Worm (Caenorhabditis elegans) whole organism, L2 larva: ENCODE results near the gene R03D7.8.
"Not testable (repeated sequence)": the region's sequence is repeated elsewhere in the genome, so short reads cannot be mapped to it uniquely, and the experiment has no call there.

Source experiments
- Y55F3AM.14 ChIP-seq: fragments of 200-800 bp; sonication (Bioruptor generic); optimal IDR thresholded peaks from 2 replicates; lab custom pipeline; 2018; ENCODE audit warnings: mild to moderate bottlenecking, missing genetic modification characterization, missing compliant biosample characterization
- ZK546.5 ChIP-seq: sonication (generic microtip); optimal IDR thresholded peaks from 2 replicates; lab custom pipeline; 2017; ENCODE audit warnings: missing biosample characterization, missing genetic modification characterization
- ceh-82 ChIP-seq: fragments of 150-350 bp; optimal IDR thresholded peaks from 2 replicates; lab custom pipeline; 2014; ENCODE audit warnings: missing biosample characterization, missing genetic modification characterization
- elt-1 ChIP-seq: fragments of 150-350 bp; optimal IDR thresholded peaks from 2 replicates; lab custom pipeline; 2014; ENCODE audit warnings: missing biosample characterization, missing genetic modification characterization
- gmeb-1 ChIP-seq: fragments of 150-350 bp; optimal IDR thresholded peaks from 2 replicates; lab custom pipeline; 2014; ENCODE audit warnings: missing biosample characterization, missing genetic modification characterization
- nhr-10 ChIP-seq: sonication (generic microtip); optimal IDR thresholded peaks from 2 replicates; lab custom pipeline; 2017; ENCODE audit warnings: missing biosample characterization, missing genetic modification characterization
- nhr-23 ChIP-seq: fragments of 150-350 bp; optimal IDR thresholded peaks from 2 replicates; lab custom pipeline; 2014; ENCODE audit warnings: missing biosample characterization, missing genetic modification reagents, missing genetic modification characterization
- sma-3 ChIP-seq: sonication (generic microtip); optimal IDR thresholded peaks from 2 replicates; lab custom pipeline; 2016; ENCODE audit warnings: missing genetic modification reagents, missing genetic modification characterization, missing compliant biosample characterization
- snpc-4 ChIP-seq: fragments of 150-350 bp; optimal IDR thresholded peaks from 2 replicates; lab custom pipeline; 2014; ENCODE audit warnings: missing biosample characterization, missing genetic modification characterization
- unc-39 ChIP-seq: fragments of 150-350 bp; optimal IDR thresholded peaks from 2 replicates; lab custom pipeline; 2014; ENCODE audit warnings: missing biosample characterization, missing genetic modification characterization
- unc-55 ChIP-seq: fragments of 150-350 bp; sonication (generic microtip); optimal IDR thresholded peaks from 3 replicates; lab custom pipeline; 2014; ENCODE audit warnings: missing biosample characterization, missing genetic modification reagents, missing genetic modification characterization
- zag-1 ChIP-seq: fragments of 150-350 bp; optimal IDR thresholded peaks from 2 replicates; lab custom pipeline; 2014; ENCODE audit warnings: missing biosample characterization, missing genetic modification characterization
- ztf-4 ChIP-seq: fragments of 150-350 bp; optimal IDR thresholded peaks from 2 replicates; lab custom pipeline; 2014; ENCODE audit warnings: missing biosample characterization, missing genetic modification characterization

R03D7.8 gene

ce11 chrII:10910219-10910618 lies 46.5 kb downstream of the R03D7.8 start, which contains the start of gene sra-11:
Gene sra-11, minus strand, starts transcription at chrII:10910319.
- TF ChIP-seq zag-1 (no peak), ceh-82 (no peak), unc-55 (GFP tag; lab: Kevin White, UChicago) (no peak), sma-3 (GFP tag; lab: Kevin White, UChicago) (no peak), Y55F3AM.14 (GFP tag; lab: Kevin White, UChicago) (no peak), unc-39 (tag; lab: Kevin White, UChicago) (no peak), nhr-23 (tag; lab: Kevin White, UChicago) (no peak), ztf-4 (tag; lab: Kevin White, UChicago) (no peak), gmeb-1 (no peak), nhr-10 (tag; lab: Kevin White, UChicago) (no peak), snpc-4 (tag; lab: Kevin White, UChicago) (no peak)

DNA sequence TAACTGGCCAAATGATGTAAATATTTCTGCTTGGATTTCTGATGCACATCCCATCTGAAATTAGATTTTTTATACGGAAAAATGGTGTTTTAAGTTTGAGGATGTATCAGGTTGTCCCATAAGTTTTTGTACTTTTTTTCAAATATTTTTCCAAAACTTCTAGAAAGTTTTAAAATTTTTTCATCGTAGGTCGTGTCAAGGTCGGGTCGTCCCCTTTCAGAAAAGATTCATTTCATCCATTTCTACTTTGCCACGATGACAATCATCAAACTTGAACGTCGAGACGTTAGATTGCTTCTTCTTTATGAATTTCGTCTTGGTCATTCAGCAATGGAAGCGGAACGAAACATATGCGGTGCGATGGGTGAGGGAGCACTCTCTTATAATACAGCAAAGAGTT lies 52.3 kb downstream of the R03D7.8 start, which contains the start of gene sra-12:
TSS of gene sra-12 (minus strand) at position 101 of the 400 bp plus-strand sequence.
- not testable (repeated sequence) for TF ChIP-seq zag-1; elt-1; ZK546.5 (tag; lab: Kevin White, UChicago)
